Fruit fly (Drosophila melanogaster): ENCODE data around the gene tin.

tin gene

dm6 chr3R:21406708-21407107 lies 27.9 kb downstream of the tin start (continued):
- TF ChIP-seq CG15514 (GFP tag; optimal IDR thresholded peaks at IDR 0.05), result peak; percentile 45
- peak; percentile 54 for TF ChIP-seq CG9797 (GFP tag; optimal IDR thresholded peaks at IDR 0.05)
- peak; percentile 73 for TF ChIP-seq pzg (GFP tag; optimal IDR thresholded peaks at IDR 0.05)
- peak in 1 of 3 experiments; percentile 29 for TF ChIP-seq Stat92E (GFP tag; optimal IDR thresholded peaks at IDR 0.05)
- TF ChIP-seq HmgZ (tag; optimal IDR thresholded peaks at IDR 0.05), result no peak
- TF ChIP-seq Bgb (GFP tag; IDR thresholded peaks at IDR 0.05; ENCODE audit: partially characterized antibody), result peak; percentile 71
- TF ChIP-seq stwl (tag; optimal IDR thresholded peaks at IDR 0.05), result peak; percentile 94
- peak; percentile 62; the same call in 1 of the 3 replicates for TF ChIP-seq Opbp (GFP tag; IDR thresholded peaks at IDR 0.05; ENCODE audit: partially characterized antibody)
- peak; percentile 61 for TF ChIP-seq sens (GFP tag)
- TF ChIP-seq sens-2 (GFP tag; IDR thresholded peaks at IDR 0.05), result no peak
- peak; percentile 82 for TF ChIP-seq Dref (GFP tag; IDR thresholded peaks at IDR 0.05)
- peak; percentile 54 for TF ChIP-seq trem (tag; optimal IDR thresholded peaks at IDR 0.05)
- TF ChIP-seq Doc3 (GFP tag; IDR thresholded peaks at IDR 0.05; ENCODE audit: partially characterized antibody), result peak; percentile 60
- TF ChIP-seq CG31365 (tag; optimal IDR thresholded peaks at IDR 0.05), result peak; percentile 76
- TF ChIP-seq gfzf (GFP tag; optimal IDR thresholded peaks at IDR 0.05), result peak; percentile 55

- TF ChIP-seq CG10321 (GFP tag; IDR thresholded peaks at IDR 0.05) (no peak), trem (tag; optimal IDR thresholded peaks at IDR 0.05) (no peak)
These were observed 28.4 kb downstream of the tin start, which contains the start of gene CheB93a for dm6 chr3R:21407145-21407544. CheB93a (plus strand) TSS chr3R:21407445.

- no peak for TF ChIP-seq inv (GFP tag; IDR thresholded peaks at IDR 0.05; ENCODE audit: partially characterized antibody)
- peak; percentile 100 for TF ChIP-seq Dip2 (GFP tag; IDR thresholded peaks at IDR 0.05)
- 0 out of 2 replicates have a peak, but pooled peaks have one; percentile 21 for TF ChIP-seq Ada2b (GFP tag; IDR thresholded peaks at IDR 0.05)
- TF ChIP-seq HmgD (GFP tag; optimal IDR thresholded peaks at IDR 0.05), result peak; percentile 92
- TF ChIP-seq hth (optimal IDR thresholded peaks at IDR 0.05), result no peak
- TF ChIP-seq Abd-B (GFP tag; optimal IDR thresholded peaks at IDR 0.05), result peak; percentile 22
- peak; percentile 24 for TF ChIP-seq CG8944 (GFP tag; optimal IDR thresholded peaks at IDR 0.05)
- TF ChIP-seq Scr (GFP tag; IDR thresholded peaks at IDR 0.05; ENCODE audit: partially characterized antibody), result 0 out of 2 replicates have a peak, but pooled peaks have one; percentile 27
- peak; percentile 73 for TF ChIP-seq MBD-R2 (GFP tag; IDR thresholded peaks at IDR 0.05)
- TF ChIP-seq CTCF (GFP tag; optimal IDR thresholded peaks at IDR 0.05), result peak; percentile 95
- TF ChIP-seq Pdp1 (GFP tag; optimal IDR thresholded peaks at IDR 0.05), result peak in 1 of 2 experiments; percentile 15
- peak; percentile 76 for TF ChIP-seq Gug (GFP tag; IDR thresholded peaks at IDR 0.05)
- TF ChIP-seq CG6175 (GFP tag; IDR thresholded peaks at IDR 0.05), result 0 out of 3 replicates have a peak, but pooled peaks have one; percentile 26
- 0 out of 2 replicates have a peak, but pooled peaks have one; percentile 11 for TF ChIP-seq klu (GFP tag; IDR thresholded peaks at IDR 0.05)
- peak; percentile 50; the same call in 2 of the 3 replicates for TF ChIP-seq CG34422 (GFP tag; IDR thresholded peaks at IDR 0.05)
- TF ChIP-seq Adf1 (GFP tag; IDR thresholded peaks at IDR 0.05), result no peak
- peak; percentile 30 for TF ChIP-seq Dek (tag; optimal IDR thresholded peaks at IDR 0.05)
- peak; percentile 33 for TF ChIP-seq trem (tag; optimal IDR thresholded peaks at IDR 0.05)
- TF ChIP-seq E2f2 (GFP tag; IDR thresholded peaks at IDR 0.05), result peak; percentile 54; the same call in 1 of the 2 replicates
- no peak for TF ChIP-seq CG10462 (GFP tag; optimal IDR thresholded peaks at IDR 0.05)
- 0 out of 3 replicates have a peak, but pooled peaks have one; percentile 37 for TF ChIP-seq CG16813 (GFP tag; IDR thresholded peaks at IDR 0.05; ENCODE audit: partially characterized antibody)
- peak; percentile 36; the same call in 1 of the 2 replicates for TF ChIP-seq CG6272 (GFP tag; IDR thresholded peaks at IDR 0.05)
- 0 out of 3 replicates have a peak, but pooled peaks have one; percentile 21 for TF ChIP-seq Mrtf (GFP tag; IDR thresholded peaks at IDR 0.05)
- peak; percentile 38 for TF ChIP-seq pita (GFP tag; optimal IDR thresholded peaks at IDR 0.05)
- TF ChIP-seq Dfd (GFP tag; optimal IDR thresholded peaks at IDR 0.05), result peak in 1 of 2 experiments; percentile 76
- TF ChIP-seq CG7372 (GFP tag; IDR thresholded peaks at IDR 0.05), result peak; percentile 45
- TF ChIP-seq Ptx1 (GFP tag; IDR thresholded peaks at IDR 0.05), result peak; percentile 49; the same call in 1 of the 2 replicates
- TF ChIP-seq Kr (GFP tag; optimal IDR thresholded peaks at IDR 0.05), result no peak
- peak; percentile 62 for TF ChIP-seq sisA (GFP tag; IDR thresholded peaks at IDR 0.05)
- TF ChIP-seq nmo (GFP tag; optimal IDR thresholded peaks at IDR 0.05), result peak; percentile 11
- TF ChIP-seq Xrp1 (GFP tag; IDR thresholded peaks at IDR 0.05), result 0 out of 2 replicates have a peak, but pooled peaks have one; percentile 11
- TF ChIP-seq CG13624 (GFP tag; optimal IDR thresholded peaks at IDR 0.05), result peak; percentile 7
These were observed 29.6 kb downstream of the tin start for dm6 chr3R:21408372-21408771.

Measured in whole organism, embryonic.